Worm (Caenorhabditis elegans) whole organism, L3 larva: ENCODE measurements around the gene gpd-3.

ENCODE experiments used
- R02D3.7 ChIP-seq: fragments of 150-350 bp; optimal IDR thresholded peaks from 2 replicates; lab custom pipeline; 2014; ENCODE audit warnings: missing biosample characterization, missing genetic modification characterization
- ZK546.5 ChIP-seq: sonication (generic microtip); optimal IDR thresholded peaks from 2 replicates; lab custom pipeline; 2017; ENCODE audit warnings: missing biosample characterization, missing genetic modification characterization
- aly-2 ChIP-seq: fragments of 150-350 bp; optimal IDR thresholded peaks from 2 replicates; lab custom pipeline; 2014; ENCODE audit warnings: missing biosample characterization, missing genetic modification characterization
- ama-1 ChIP-seq: fragments of 150-350 bp; optimal IDR thresholded peaks from 2 replicates; lab custom pipeline; 2018
- ceh-28 ChIP-seq: fragments of 150-350 bp; optimal IDR thresholded peaks from 2 replicates; lab custom pipeline; 2014; ENCODE audit warnings: missing biosample characterization, missing genetic modification reagents, missing genetic modification characterization
- ceh-82 ChIP-seq: fragments of 150-350 bp; optimal IDR thresholded peaks from 2 replicates; lab custom pipeline; 2014; ENCODE audit warnings: missing biosample characterization, missing genetic modification characterization
- ceh-9 ChIP-seq: sonication (generic microtip); optimal IDR thresholded peaks from 2 replicates; lab custom pipeline; 2018; ENCODE audit warnings: missing biosample characterization, missing genetic modification characterization
- egl-27 ChIP-seq: sonication (generic microtip); optimal IDR thresholded peaks from 4 replicates; lab custom pipeline; 2017; ENCODE audit warnings: missing biosample characterization, missing genetic modification reagents, missing genetic modification characterization
- egl-5 ChIP-seq: fragments of 150-350 bp; optimal IDR thresholded peaks from 2 replicates; lab custom pipeline; 2017; ENCODE audit warnings: missing biosample characterization, missing genetic modification reagents, missing genetic modification characterization, inconsistent platforms
- elt-1 ChIP-seq: fragments of 150-350 bp; optimal IDR thresholded peaks from 2 replicates; lab custom pipeline; 2014; ENCODE audit warnings: missing biosample characterization, missing genetic modification characterization
- elt-2 ChIP-seq: sonication (generic microtip); optimal IDR thresholded peaks from 2 replicates; lab custom pipeline; 2016; ENCODE audit warnings: missing genetic modification reagents, mild to moderate bottlenecking, missing genetic modification characterization, missing compliant biosample characterization
- eor-1 ChIP-seq, 2 experiments: fragments of 150-350 bp; optimal IDR thresholded peaks; 2 replicates each; lab custom pipeline; 2014 to 2018; ENCODE audit warnings: missing biosample characterization in 2 of 2, missing genetic modification characterization in 2 of 2
- fkh-10 ChIP-seq: sonication (generic microtip); optimal IDR thresholded peaks from 2 replicates; lab custom pipeline; 2017; ENCODE audit warnings: missing biosample characterization, missing genetic modification reagents, missing genetic modification characterization
- fkh-2 ChIP-seq: fragments of 150-350 bp; optimal IDR thresholded peaks from 2 replicates; lab custom pipeline; 2014; ENCODE audit warnings: missing biosample characterization, missing genetic modification reagents, missing genetic modification characterization
- fos-1 ChIP-seq: fragments of 150-350 bp; optimal IDR thresholded peaks from 2 replicates; lab custom pipeline; 2014; ENCODE audit warnings: missing biosample characterization, missing genetic modification characterization
- hmg-11 ChIP-seq: sonication (generic microtip); optimal IDR thresholded peaks from 2 replicates; lab custom pipeline; 2016; ENCODE audit warnings: missing genetic modification characterization, missing compliant biosample characterization
- jun-1 ChIP-seq: fragments of 150-350 bp; optimal IDR thresholded peaks from 2 replicates; lab custom pipeline; 2014; ENCODE audit warnings: missing biosample characterization, missing genetic modification reagents, missing genetic modification characterization
- lin-15B ChIP-seq: fragments of 150-350 bp; optimal IDR thresholded peaks from 2 replicates; lab custom pipeline; 2014; ENCODE audit warnings: missing biosample characterization, missing genetic modification characterization
- lin-39 ChIP-seq: fragments of 150-350 bp; optimal IDR thresholded peaks from 2 replicates; lab custom pipeline; 2018; ENCODE audit warnings: missing biosample characterization, missing genetic modification reagents, missing genetic modification characterization
- mdl-1 ChIP-seq: fragments of 150-350 bp; optimal IDR thresholded peaks from 2 replicates; lab custom pipeline; 2014; ENCODE audit warnings: missing biosample characterization, missing genetic modification characterization
- mml-1 ChIP-seq: fragments of 150-350 bp; sonication (generic microtip); optimal IDR thresholded peaks from 3 replicates; lab custom pipeline; 2014; ENCODE audit warnings: missing biosample characterization, missing genetic modification characterization
- nhr-12 ChIP-seq: fragments of 150-350 bp; optimal IDR thresholded peaks from 2 replicates; lab custom pipeline; 2014; ENCODE audit warnings: missing biosample characterization, missing genetic modification characterization
- nhr-23 ChIP-seq: fragments of 150-350 bp; optimal IDR thresholded peaks from 2 replicates; lab custom pipeline; 2014; ENCODE audit warnings: missing biosample characterization, missing genetic modification reagents, missing genetic modification characterization
- nhr-237 ChIP-seq: fragments of 150-350 bp; optimal IDR thresholded peaks from 2 replicates; lab custom pipeline; 2014; ENCODE audit warnings: missing biosample characterization, missing genetic modification characterization
- nhr-25 ChIP-seq: sonication (generic microtip); optimal IDR thresholded peaks from 2 replicates; lab custom pipeline; 2017; ENCODE audit warnings: missing biosample characterization, missing genetic modification characterization
- nhr-76 ChIP-seq: fragments of 150-350 bp; sonication (generic microtip); optimal IDR thresholded peaks from 5 replicates; lab custom pipeline; 2014; ENCODE audit warnings: missing biosample characterization, missing genetic modification characterization
- nhr-77 ChIP-seq: fragments of 150-350 bp; optimal IDR thresholded peaks from 2 replicates; lab custom pipeline; 2014; ENCODE audit warnings: missing biosample characterization, missing genetic modification characterization
- pha-4 ChIP-seq: fragments of 150-350 bp; optimal IDR thresholded peaks from 2 replicates; lab custom pipeline; 2014; ENCODE audit warnings: missing biosample characterization, missing genetic modification reagents, missing genetic modification characterization
- pqm-1 ChIP-seq: fragments of 150-350 bp; optimal IDR thresholded peaks from 2 replicates; lab custom pipeline; 2017; ENCODE audit warnings: missing biosample characterization, missing genetic modification characterization, inconsistent platforms
- sea-2 ChIP-seq: fragments of 150-350 bp; sonication (generic microtip); optimal IDR thresholded peaks from 4 replicates; lab custom pipeline; 2014; ENCODE audit warnings: missing biosample characterization, missing genetic modification reagents, missing genetic modification characterization
- snpc-4 ChIP-seq: fragments of 150-350 bp; optimal IDR thresholded peaks from 2 replicates; lab custom pipeline; 2014; ENCODE audit warnings: missing biosample characterization, missing genetic modification characterization
- tbx-2 ChIP-seq: sonication (generic microtip); optimal IDR thresholded peaks from 2 replicates; lab custom pipeline; 2016; ENCODE audit warnings: mild to moderate bottlenecking, missing genetic modification characterization, missing compliant biosample characterization
- unc-62 ChIP-seq: fragments of 150-350 bp; sonication (generic microtip); optimal IDR thresholded peaks from 4 replicates; lab custom pipeline; 2014; ENCODE audit warnings: missing biosample characterization, missing genetic modification reagents, missing genetic modification characterization

gpd-3 gene

ce11 chrX:3155111-3155843, 42.1 kb upstream of the gpd-3 start:
- TF ChIP-seq sea-2 (GFP tag; lab: Kevin White, UChicago): no peak
- TF ChIP-seq lin-15B (tag; lab: Kevin White, UChicago): no peak
- TF ChIP-seq ama-1 (lab: Kevin White, UChicago): no peak
- TF ChIP-seq elt-2 (tag; lab: Kevin White, UChicago): peak; percentile 53
- no peak for TF ChIP-seq nhr-23 (tag; lab: Kevin White, UChicago)
- no peak for TF ChIP-seq mml-1 (tag; lab: Kevin White, UChicago)
- no peak for TF ChIP-seq mdl-1 (tag; lab: Kevin White, UChicago)
- TF ChIP-seq fos-1 (tag; lab: Kevin White, UChicago): no peak
- peak; percentile 54 for TF ChIP-seq nhr-25
- TF ChIP-seq fkh-10: no peak
- no peak for TF ChIP-seq tbx-2 (tag; lab: Kevin White, UChicago)
- TF ChIP-seq lin-39 (tag; lab: Kevin White, UChicago): no peak
- TF ChIP-seq nhr-12 (tag; lab: Kevin White, UChicago): no peak
- TF ChIP-seq eor-1 (tag; optimal IDR thresholded peaks at IDR 0.05; lab: Kevin White, UChicago): no peak
- peak; percentile 23 for TF ChIP-seq pqm-1 (tag; lab: Kevin White, UChicago)
- TF ChIP-seq jun-1: peak; percentile 45
- TF ChIP-seq nhr-237: no peak
- no peak for TF ChIP-seq fkh-2 (tag; lab: Kevin White, UChicago)
- TF ChIP-seq snpc-4 (tag; lab: Kevin White, UChicago): no peak
- no peak for TF ChIP-seq ZK546.5

DNA sequence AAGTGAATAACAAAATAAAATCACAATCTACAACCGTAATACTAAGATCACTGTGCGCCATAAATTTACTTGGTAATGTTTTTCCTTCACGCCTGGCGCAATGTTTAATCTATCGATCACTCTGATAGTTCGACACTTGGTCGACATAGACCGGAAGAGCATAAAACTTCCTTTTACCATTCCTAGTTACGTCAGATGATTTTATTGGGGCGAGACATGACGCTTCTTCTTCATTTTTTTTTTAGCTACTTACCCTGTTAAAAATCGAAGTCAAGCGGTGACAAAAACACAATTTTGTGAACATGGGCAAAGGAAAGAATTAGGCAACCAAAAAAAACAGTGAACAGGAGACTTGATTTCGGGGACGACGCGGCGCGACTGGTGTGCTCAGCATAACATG, 41.4 kb upstream of the gpd-3 start:
- TF ChIP-seq elt-2 (tag; lab: Kevin White, UChicago): peak; percentile 49
- TF ChIP-seq eor-1 (tag; optimal IDR thresholded peaks at IDR 0.05; lab: Kevin White, UChicago): no peak

DNA sequence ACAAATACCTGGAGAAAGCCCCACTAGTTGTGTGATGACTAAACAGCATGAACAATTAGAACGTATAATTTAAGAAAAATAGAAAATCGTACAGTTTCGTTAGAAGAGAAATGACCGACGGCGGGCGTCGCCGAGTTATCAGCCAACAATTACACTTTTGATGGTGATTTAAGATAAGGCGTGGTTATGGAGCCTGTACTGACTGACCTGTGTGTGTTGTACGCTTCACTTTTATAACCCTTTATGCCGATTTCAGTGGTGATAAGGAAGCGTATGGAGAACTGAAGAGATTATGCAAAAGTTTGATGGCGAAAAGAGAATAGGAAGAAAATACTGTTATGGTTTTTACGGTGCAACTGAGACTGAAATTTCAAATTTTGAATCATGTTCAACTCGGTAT, 40.0 kb upstream of the gpd-3 start:
- peak; percentile 42 for TF ChIP-seq pha-4
- no peak for TF ChIP-seq egl-27 (tag; lab: Kevin White, UChicago)
- no peak for TF ChIP-seq ceh-28 (tag; lab: Kevin White, UChicago)
- TF ChIP-seq elt-2 (tag; lab: Kevin White, UChicago): peak; percentile 98
- no peak for TF ChIP-seq elt-1 (tag; lab: Kevin White, UChicago)
- TF ChIP-seq hmg-11 (tag; lab: Kevin White, UChicago): no peak
- TF ChIP-seq ceh-82 (tag; lab: Kevin White, UChicago): no peak
- peak; percentile 96 for TF ChIP-seq pqm-1 (tag; lab: Kevin White, UChicago)
- no peak for TF ChIP-seq nhr-76 (tag; lab: Kevin White, UChicago)
- peak; percentile 72 for TF ChIP-seq jun-1

ce11 chrX:3152361-3152760, 39.2 kb upstream of the gpd-3 start, which contains the start of gene bbln-1:
Gene bbln-1, minus strand, starts transcription at chrX:3152461.
- TF ChIP-seq ZK546.5 (no peak), fos-1 (tag; lab: Kevin White, UChicago) (no peak), egl-5 (tag; lab: Kevin White, UChicago) (no peak), unc-62 (GFP tag; lab: Kevin White, UChicago) (no peak), aly-2 (tag; lab: Kevin White, UChicago) (no peak), ceh-9 (tag; lab: Kevin White, UChicago) (no peak), mdl-1 (tag; lab: Kevin White, UChicago) (no peak)

DNA sequence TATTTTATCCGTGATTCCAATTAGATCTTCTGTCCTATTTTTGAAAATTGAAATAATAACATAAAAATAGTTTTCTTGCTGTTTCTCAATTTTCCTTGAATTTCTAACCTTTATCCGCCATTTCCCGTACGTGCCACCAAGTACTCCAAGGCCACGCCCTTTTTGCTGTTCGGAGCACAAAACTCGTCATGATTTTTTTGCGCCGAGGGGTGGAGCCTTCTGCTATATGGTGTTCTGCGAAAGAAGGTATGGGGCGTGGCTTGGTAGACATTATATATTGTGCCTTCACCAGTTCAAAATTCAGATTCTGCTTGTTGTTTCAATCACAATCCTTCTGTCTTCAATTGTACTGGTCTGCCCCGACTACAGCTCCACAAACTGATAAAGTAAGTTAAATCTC, 32.1 kb upstream of the gpd-3 start, which contains the start of gene C15C7.4:
Gene C15C7.4, plus strand, starts transcription at position 301 of the 400 bp plus-strand sequence.
- TF ChIP-seq nhr-23 (tag; lab: Kevin White, UChicago): no peak
- no peak for TF ChIP-seq ZK546.5
- TF ChIP-seq unc-62 (GFP tag; lab: Kevin White, UChicago): no peak
- TF ChIP-seq pha-4: no peak
- no peak for TF ChIP-seq ceh-28 (tag; lab: Kevin White, UChicago)
- TF ChIP-seq R02D3.7 (tag; lab: Kevin White, UChicago): no peak
- no peak for TF ChIP-seq jun-1
- no peak for TF ChIP-seq fkh-2 (tag; lab: Kevin White, UChicago)
- no peak for TF ChIP-seq nhr-77 (tag; lab: Kevin White, UChicago)
